Worm (Caenorhabditis elegans) whole organism, L4 larva: ENCODE measurements around the gene nuo-4.

ENCODE experiments used
- F44E2.7 ChIP-seq: fragments of 200-800 bp; sonication (Bioruptor generic); IDR thresholded peaks from 2 replicates; pipeline ENCODE4 v2.1.2; 2022; ENCODE audit warnings: missing genetic modification characterization, missing compliant biosample characterization
- F49E8.2 ChIP-seq: sonication (generic microtip); optimal IDR thresholded peaks from 2 replicates; lab custom pipeline; 2016; ENCODE audit warnings: missing compliant biosample characterization, mild to moderate bottlenecking, missing genetic modification characterization, borderline replicate concordance
- R02D3.7 ChIP-seq: fragments of 150-350 bp; sonication (generic microtip); optimal IDR thresholded peaks from 3 replicates; lab custom pipeline; 2014; ENCODE audit warnings: missing biosample characterization, missing genetic modification characterization
- Y105C5A.15 ChIP-seq: fragments of 200-800 bp; sonication (Bioruptor generic); IDR thresholded peaks from 2 replicates; pipeline ENCODE4 v1.3.6; 2022; ENCODE audit warnings: missing genetic modification characterization, missing compliant biosample characterization
- Y48G9A.11 ChIP-seq: fragments of 200-800 bp; sonication (Bioruptor generic); IDR thresholded peaks from 2 replicates; pipeline ENCODE4 v1.3.6; 2022; ENCODE audit warnings: missing genetic modification reagents, missing genetic modification characterization, missing compliant biosample characterization
- Y5F2A.4 ChIP-seq: fragments of 200-800 bp; sonication (Bioruptor generic); optimal IDR thresholded peaks from 2 replicates; lab custom pipeline; 2018; ENCODE audit warnings: mild to moderate bottlenecking, missing genetic modification characterization, missing compliant biosample characterization
- Y75B8A.6 ChIP-seq: fragments of 200-800 bp; sonication (Bioruptor generic); IDR thresholded peaks from 2 replicates; pipeline ENCODE4 v1.3.6; 2022; ENCODE audit warnings: missing genetic modification reagents, missing genetic modification characterization, missing compliant biosample characterization
- ZK337.2 ChIP-seq: fragments of 200-800 bp; sonication (Bioruptor generic); IDR thresholded peaks from 2 replicates; pipeline ENCODE4 v1.3.6; 2022; ENCODE audit warnings: missing genetic modification reagents, missing genetic modification characterization, missing compliant biosample characterization
- ZK546.5 ChIP-seq, 2 experiments: sonication (generic microtip); optimal IDR thresholded peaks; 2 replicates each; lab custom pipeline; 2017; ENCODE audit warnings: missing biosample characterization in 2 of 2, missing genetic modification characterization in 2 of 2
- arid-1 ChIP-seq: fragments of 200-800 bp; sonication (Bioruptor generic); conservative IDR thresholded peaks from 2 replicates; pipeline ENCODE4 v1.3.6; 2022; ENCODE audit warnings: missing genetic modification reagents, missing genetic modification characterization, missing compliant biosample characterization
- attf-4 ChIP-seq: sonication (generic microtip); optimal IDR thresholded peaks from 3 replicates; lab custom pipeline; 2017; ENCODE audit warnings: missing biosample characterization, missing genetic modification characterization
- ceh-62 ChIP-seq: sonication (generic microtip); optimal IDR thresholded peaks from 2 replicates; lab custom pipeline; 2017; ENCODE audit warnings: missing biosample characterization, missing genetic modification characterization
- cey-2 ChIP-seq: sonication (generic microtip); optimal IDR thresholded peaks from 3 replicates; lab custom pipeline; 2017; ENCODE audit warnings: missing genetic modification characterization, mild to moderate bottlenecking, missing compliant biosample characterization, antibody characterized with exemption, borderline replicate concordance; ENCODE audit not compliant: insufficient read depth
- daf-12 ChIP-seq: fragments of 150-350 bp; optimal IDR thresholded peaks from 2 replicates; lab custom pipeline; 2014; ENCODE audit warnings: missing biosample characterization, missing genetic modification reagents, missing genetic modification characterization
- daf-8 ChIP-seq: fragments of 200-800 bp; sonication (Bioruptor generic); IDR thresholded peaks from 2 replicates; pipeline ENCODE4 v1.3.6; 2022; ENCODE audit warnings: missing genetic modification characterization, missing compliant biosample characterization
- dmd-8 ChIP-seq: fragments of 200-800 bp; sonication (Bioruptor generic); IDR thresholded peaks from 2 replicates; pipeline ENCODE4 v1.3.6; 2022; ENCODE audit warnings: missing genetic modification characterization, missing compliant biosample characterization
- dmd-9 ChIP-seq: fragments of 200-800 bp; sonication (Bioruptor generic); IDR thresholded peaks from 2 replicates; pipeline ENCODE4 v1.3.6; 2022; ENCODE audit warnings: missing genetic modification reagents, missing genetic modification characterization, missing compliant biosample characterization
- dpl-1 ChIP-seq: fragments of 150-350 bp; optimal IDR thresholded peaks from 2 replicates; lab custom pipeline; 2014; ENCODE audit warnings: missing biosample characterization, missing genetic modification reagents, missing genetic modification characterization
- dve-1 ChIP-seq: sonication (generic microtip); optimal IDR thresholded peaks from 2 replicates; lab custom pipeline; 2017; ENCODE audit warnings: antibody characterized with exemption, mild to moderate bottlenecking, missing genetic modification characterization, missing compliant biosample characterization; ENCODE audit not compliant: insufficient read depth
- egl-27 ChIP-seq: sonication (generic microtip); optimal IDR thresholded peaks from 3 replicates; lab custom pipeline; 2017; ENCODE audit warnings: missing biosample characterization, missing genetic modification reagents, missing genetic modification characterization
- hif-1 ChIP-seq, 2 experiments: sonication (generic microtip); optimal IDR thresholded peaks; 2 replicates each; lab custom pipeline; 2016 to 2017; ENCODE audit warnings: missing compliant biosample characterization in 2 of 2, missing genetic modification characterization in 2 of 2, missing genetic modification reagents in 2 of 2, missing genotype in 2 of 2, mild to moderate bottlenecking in 1 of 2
- hlh-11 ChIP-seq: fragments of 200-800 bp; sonication (Bioruptor generic); optimal IDR thresholded peaks from 2 replicates; lab custom pipeline; 2018; ENCODE audit warnings: mild to moderate bottlenecking, missing genetic modification characterization, missing compliant biosample characterization
- hlh-30 ChIP-seq: sonication (generic microtip); optimal IDR thresholded peaks from 2 replicates; lab custom pipeline; 2017; ENCODE audit warnings: antibody characterized with exemption, mild to moderate bottlenecking, missing genetic modification characterization, missing compliant biosample characterization; ENCODE audit not compliant: insufficient read depth
- hmg-1.1 ChIP-seq: fragments of 200-800 bp; sonication (Bioruptor generic); IDR thresholded peaks from 2 replicates; pipeline ENCODE4 v1.3.6; 2022; ENCODE audit warnings: missing genetic modification reagents, missing genetic modification characterization, missing compliant biosample characterization
- lin-15B ChIP-seq: fragments of 150-350 bp; sonication (generic microtip); optimal IDR thresholded peaks from 3 replicates; lab custom pipeline; 2014; ENCODE audit warnings: missing biosample characterization, missing genetic modification characterization
- lin-29 ChIP-seq: fragments of 200-800 bp; sonication (Bioruptor generic); IDR thresholded peaks from 2 replicates; pipeline ENCODE4 v1.3.6; 2022; ENCODE audit warnings: missing genetic modification reagents, missing genetic modification characterization, missing compliant biosample characterization
- lin-39 ChIP-seq: fragments of 150-350 bp; optimal IDR thresholded peaks from 2 replicates; lab custom pipeline; 2014; ENCODE audit warnings: missing biosample characterization, missing genetic modification reagents, missing genetic modification characterization
- madf-9 ChIP-seq: fragments of 200-800 bp; sonication (Bioruptor generic); conservative IDR thresholded peaks from 2 replicates; pipeline ENCODE4 v1.3.6; 2022; ENCODE audit warnings: missing genetic modification reagents, missing genetic modification characterization, missing compliant biosample characterization
- mdl-1 ChIP-seq, 2 experiments: fragments of 150-350 bp in 1 of 2; sonication (generic microtip) in 1 of 2; optimal IDR thresholded peaks; 2 replicates each; lab custom pipeline; 2014 to 2017; ENCODE audit warnings: missing biosample characterization in 2 of 2, missing genetic modification characterization in 2 of 2
- mep-1 ChIP-seq: fragments of 150-350 bp; sonication (generic microtip); optimal IDR thresholded peaks from 3 replicates; lab custom pipeline; 2014; ENCODE audit warnings: missing biosample characterization, missing genetic modification characterization
- mxl-2 ChIP-seq: fragments of 200-800 bp; sonication (Bioruptor generic); conservative IDR thresholded peaks from 2 replicates; pipeline ENCODE4 v1.3.6; 2022; ENCODE audit warnings: missing genetic modification reagents, missing genetic modification characterization, missing compliant biosample characterization
- mxl-3 ChIP-seq: fragments of 200-800 bp; sonication (Bioruptor generic); optimal IDR thresholded peaks from 2 replicates; lab custom pipeline; 2018; ENCODE audit warnings: mild to moderate bottlenecking, missing genetic modification characterization, missing compliant biosample characterization
- nhr-10 ChIP-seq: fragments of 150-350 bp; optimal IDR thresholded peaks from 2 replicates; lab custom pipeline; 2014; ENCODE audit warnings: missing biosample characterization, missing genetic modification characterization
- pha-4 ChIP-seq, 2 experiments: fragments of 150-350 bp in 1 of 2; fragments of 200-800 bp in 1 of 2; sonication (Bioruptor generic) in 1 of 2; IDR thresholded peaks in 1 of 2; optimal IDR thresholded peaks in 1 of 2; 2 replicates each; pipeline versions ENCODE4 v1.3.6 to Lab custom; 2014 to 2022; ENCODE audit warnings: missing genetic modification characterization in 2 of 2, missing genetic modification reagents in 2 of 2, missing biosample characterization in 1 of 2, missing compliant biosample characterization in 1 of 2
- php-3 ChIP-seq: fragments of 200-800 bp; sonication (Bioruptor generic); IDR thresholded peaks from 2 replicates; pipeline ENCODE4 v1.3.6; 2022; ENCODE audit warnings: missing genetic modification reagents, missing genetic modification characterization, missing compliant biosample characterization
- pqm-1 ChIP-seq: sonication (generic microtip); optimal IDR thresholded peaks from 2 replicates; lab custom pipeline; 2017; ENCODE audit warnings: missing biosample characterization, missing genetic modification characterization
- saeg-2 ChIP-seq: fragments of 200-800 bp; sonication (Bioruptor generic); IDR thresholded peaks from 2 replicates; pipeline ENCODE4 v1.3.6; 2022; ENCODE audit warnings: missing genetic modification reagents, missing genetic modification characterization, missing compliant biosample characterization
- sdz-12 ChIP-seq: fragments of 200-800 bp; sonication (Bioruptor generic); optimal IDR thresholded peaks from 2 replicates; lab custom pipeline; 2018; ENCODE audit warnings: mild to moderate bottlenecking, missing genetic modification characterization, missing compliant biosample characterization
- set-16 ChIP-seq: fragments of 200-800 bp; sonication (Bioruptor generic); IDR thresholded peaks from 2 replicates; pipeline ENCODE4 v1.3.6; 2022; ENCODE audit warnings: missing genetic modification reagents, missing genetic modification characterization, missing compliant biosample characterization
- skn-1 ChIP-seq: fragments of 150-350 bp; optimal IDR thresholded peaks from 2 replicates; lab custom pipeline; 2014; ENCODE audit warnings: missing biosample characterization, missing genetic modification characterization
- snpc-1.2 ChIP-seq: fragments of 200-800 bp; sonication (Bioruptor generic); IDR thresholded peaks from 2 replicates; pipeline ENCODE4 v1.3.6; 2022; ENCODE audit warnings: missing genetic modification reagents, missing genetic modification characterization, missing compliant biosample characterization
- unc-39 ChIP-seq: sonication (generic microtip); optimal IDR thresholded peaks from 2 replicates; lab custom pipeline; 2017; ENCODE audit warnings: missing biosample characterization, missing genetic modification characterization
- vab-7 ChIP-seq: fragments of 200-800 bp; sonication (Bioruptor generic); IDR thresholded peaks from 2 replicates; pipeline ENCODE4 v1.3.6; 2022; ENCODE audit warnings: missing genetic modification reagents, missing genetic modification characterization, missing compliant biosample characterization
- zag-1 ChIP-seq: fragments of 150-350 bp; optimal IDR thresholded peaks from 2 replicates; lab custom pipeline; 2014; ENCODE audit warnings: missing biosample characterization, missing genetic modification characterization
- zfp-2 ChIP-seq: sonication (generic microtip); optimal IDR thresholded peaks from 2 replicates; lab custom pipeline; 2016; ENCODE audit warnings: mild to moderate bottlenecking, missing genetic modification characterization, missing compliant biosample characterization
- zip-11 ChIP-seq: fragments of 200-800 bp; sonication (Bioruptor generic); IDR thresholded peaks from 2 replicates; pipeline ENCODE4 v1.3.6; 2022; ENCODE audit warnings: missing genetic modification characterization, missing compliant biosample characterization
- zip-2 ChIP-seq: fragments of 150-350 bp; optimal IDR thresholded peaks from 2 replicates; lab custom pipeline; 2014; ENCODE audit warnings: missing biosample characterization, missing genetic modification characterization
- ztf-11 ChIP-seq: fragments of 150-350 bp; optimal IDR thresholded peaks from 2 replicates; lab custom pipeline; 2014; ENCODE audit warnings: missing biosample characterization, missing genetic modification characterization
- ztf-7 ChIP-seq: fragments of 150-350 bp; optimal IDR thresholded peaks from 2 replicates; lab custom pipeline; 2014; ENCODE audit warnings: missing biosample characterization, missing genetic modification characterization

nuo-4 gene

ce11 chrIII:7162065-7162762 lies 3.6 kb upstream of the nuo-4 start, which contains the start of the genes syf-2 and K04G7.1 (continued):
- no peak for TF ChIP-seq Y75B8A.6 (GFP tag; lab: Robert Waterston, UW)
- TF ChIP-seq attf-4 (tag; lab: Kevin White, UChicago), result no peak
- peak; percentile 27 for TF ChIP-seq mxl-3 (GFP tag; lab: Kevin White, UChicago)
- no peak for TF ChIP-seq skn-1 (tag; lab: Kevin White, UChicago)
- TF ChIP-seq lin-15B (tag; lab: Kevin White, UChicago), result peak; percentile 79
- peak; percentile 74; the same call in 1 of the 2 replicates for TF ChIP-seq saeg-2 (GFP tag; lab: Robert Waterston, UW)
- no peak for TF ChIP-seq zip-2 (tag; lab: Kevin White, UChicago)
- TF ChIP-seq ZK337.2 (GFP tag; lab: Robert Waterston, UW), result no peak
- peak in 1 of 2 experiments; percentile 48 for TF ChIP-seq mdl-1 (tag; optimal IDR thresholded peaks at IDR 0.05; lab: Kevin White, UChicago)
- peak; percentile 17 for TF ChIP-seq ztf-7 (tag; lab: Kevin White, UChicago)
- no peak for TF ChIP-seq snpc-1.2 (GFP tag; lab: Robert Waterston, UW)
- TF ChIP-seq zip-11, result no peak
- TF ChIP-seq ceh-62, result no peak
- TF ChIP-seq ZK546.5 (tag; optimal IDR thresholded peaks at IDR 0.05; lab: Kevin White, UChicago), result peak in 1 of 2 experiments; percentile 18
- TF ChIP-seq F49E8.2 (tag; lab: Kevin White, UChicago), result peak; percentile 6
- TF ChIP-seq madf-9 (GFP tag; lab: Robert Waterston, UW), result peak; percentile 42; the same call in 1 of the 2 replicates
- peak; percentile 86 for TF ChIP-seq pha-4 (GFP tag; IDR thresholded peaks at IDR 0.05; lab: Robert Waterston, UW)
- TF ChIP-seq pha-4 (tag; optimal IDR thresholded peaks at IDR 0.05; lab: Kevin White, UChicago), result no peak
- peak; percentile 47; the same call in 1 of the 2 replicates for TF ChIP-seq vab-7 (GFP tag; lab: Robert Waterston, UW)
- TF ChIP-seq daf-8 (GFP tag; lab: Robert Waterston, UW), result no peak
- peak; percentile 90 for TF ChIP-seq dve-1
- TF ChIP-seq egl-27 (tag; lab: Kevin White, UChicago), result no peak
- no peak for TF ChIP-seq unc-39 (tag; lab: Kevin White, UChicago)
- TF ChIP-seq lin-39 (tag; lab: Kevin White, UChicago), result no peak
- TF ChIP-seq mep-1 (tag; lab: Kevin White, UChicago), result peak; percentile 96
- peak in 1 of 2 experiments; percentile 79 for TF ChIP-seq hif-1 (tag; optimal IDR thresholded peaks at IDR 0.05; lab: Kevin White, UChicago)
- peak; percentile 94 for TF ChIP-seq hlh-30 (tag; lab: Kevin White, UChicago)
- TF ChIP-seq hlh-11 (tag; lab: Kevin White, UChicago), result peak; percentile 91
- TF ChIP-seq nhr-10 (tag; lab: Kevin White, UChicago), result no peak
- TF ChIP-seq zag-1 (tag; lab: Kevin White, UChicago), result peak; percentile 2
- TF ChIP-seq cey-2 (tag; lab: Kevin White, UChicago), result no peak
- TF ChIP-seq ztf-11, result no peak
- no peak for TF ChIP-seq daf-12
- TF ChIP-seq Y48G9A.11 (GFP tag; lab: Robert Waterston, UW), result 0 out of 2 replicates have a peak, but pooled peaks have one; percentile 37
- TF ChIP-seq mxl-2 (GFP tag; lab: Robert Waterston, UW), result no peak
- TF ChIP-seq zfp-2 (tag; lab: Kevin White, UChicago), result peak; percentile 80
- TF ChIP-seq dpl-1 (GFP tag; lab: Kevin White, UChicago), result peak; percentile 95
- peak; percentile 77 for TF ChIP-seq dmd-9 (GFP tag; lab: Robert Waterston, UW)
- TF ChIP-seq Y5F2A.4 (GFP tag; lab: Kevin White, UChicago), result no peak
- no peak for TF ChIP-seq php-3 (GFP tag; lab: Robert Waterston, UW)
- TF ChIP-seq Y105C5A.15 (GFP tag; lab: Robert Waterston, UW), result no peak
- TF ChIP-seq hmg-1.1, result peak; percentile 83
- no peak for TF ChIP-seq pqm-1 (tag; lab: Kevin White, UChicago)
- TF ChIP-seq arid-1 (GFP tag; lab: Robert Waterston, UW), result peak; percentile 78
- no peak for TF ChIP-seq sdz-12 (GFP tag; lab: Kevin White, UChicago)
- TF ChIP-seq set-16, result peak; percentile 27; the same call in 1 of the 2 replicates
- no peak for TF ChIP-seq dmd-8
- no peak for TF ChIP-seq R02D3.7 (tag; lab: Kevin White, UChicago)
- no peak for TF ChIP-seq lin-29
- TF ChIP-seq F44E2.7, result no peak
